Fruit fly (Drosophila melanogaster) whole organism, pupa: ENCODE results near the gene Rab1.

Source experiments
- CG14655 ChIP-seq: fragments of 200-800 bp; sonication (Bioruptor generic); optimal IDR thresholded peaks from 3 replicates; lab custom pipeline; 2017; ENCODE audit warnings: mild to moderate bottlenecking, missing biosample characterization, missing genetic modification reagents, missing genetic modification characterization
- CG15710 ChIP-seq: fragments of 200-800 bp; sonication (Bioruptor generic); optimal IDR thresholded peaks from 2 replicates; lab custom pipeline; 2018; ENCODE audit warnings: missing biosample characterization, mild to moderate bottlenecking, missing genetic modification characterization, moderate library complexity
- CG8301 ChIP-seq: fragments of 200-800 bp; sonication (Bioruptor generic); optimal IDR thresholded peaks from 2 replicates; lab custom pipeline; 2018; ENCODE audit warnings: missing biosample characterization, mild to moderate bottlenecking, missing genetic modification characterization
- CG9948 ChIP-seq: fragments of 200-800 bp; sonication (Bioruptor generic); optimal IDR thresholded peaks from 2 replicates; lab custom pipeline; 2018; ENCODE audit warnings: missing biosample characterization, mild to moderate bottlenecking, missing genetic modification characterization, moderate library complexity
- Snoo ChIP-seq: fragments of 200-800 bp; sonication (Bioruptor generic); optimal IDR thresholded peaks from 3 replicates; lab custom pipeline; 2017; ENCODE audit warnings: missing biosample characterization, mild to moderate bottlenecking, missing genetic modification characterization, inconsistent platforms
- fd96Ca ChIP-seq: fragments of 200-800 bp; sonication (Bioruptor generic); IDR thresholded peaks from 3 replicates; pipeline ENCODE4 v1.3.6; 2022; ENCODE audit warnings: missing biosample characterization, missing genetic modification characterization
- rn ChIP-seq: fragments of 200-800 bp; sonication (Bioruptor generic); IDR thresholded peaks from 2 replicates; pipeline ENCODE4 v1.3.6; 2022; ENCODE audit warnings: missing biosample characterization, missing genetic modification characterization

DNA sequence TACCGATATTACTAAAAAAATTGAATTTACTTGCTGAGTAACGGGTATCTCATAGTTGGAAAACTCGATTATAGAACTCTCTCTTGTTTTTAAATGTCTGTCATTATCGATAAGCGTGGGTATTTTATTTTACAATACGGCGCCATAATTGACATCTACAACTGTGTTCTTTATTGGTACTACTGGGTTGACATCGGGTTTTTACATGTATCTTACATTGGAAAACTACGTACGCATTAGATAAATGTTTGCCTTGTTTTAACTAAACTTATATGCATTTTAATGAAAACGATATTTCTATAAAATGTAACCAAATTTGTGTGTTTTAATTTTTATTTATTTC lies 26.8 kb upstream of the Rab1 start:
- no peak for TF ChIP-seq Snoo (tag; lab: Kevin White, UChicago)
- no peak for TF ChIP-seq CG8301
- no peak for TF ChIP-seq CG14655 (GFP tag; lab: Kevin White, UChicago)
- no peak for TF ChIP-seq CG9948 (tag; lab: Kevin White, UChicago)
- no peak for TF ChIP-seq CG15710 (tag; lab: Kevin White, UChicago)
- TF ChIP-seq rn (GFP tag; lab: Robert Waterston, UW): no peak
- no peak for TF ChIP-seq fd96Ca (GFP tag; lab: Robert Waterston, UW)
